Worm (Caenorhabditis elegans) whole organism, young adult: ENCODE results near the gene srw-102.

Source experiments
- T07F8.4 ChIP-seq: sonication (generic microtip); optimal IDR thresholded peaks from 2 replicates; lab custom pipeline; 2016; ENCODE audit warnings: mild to moderate bottlenecking, missing genetic modification characterization, moderate library complexity, missing compliant biosample characterization
- ceh-40 ChIP-seq: fragments of 200-800 bp; sonication (Bioruptor generic); IDR thresholded peaks from 2 replicates; pipeline ENCODE4 v1.3.6; 2022; ENCODE audit warnings: missing genetic modification characterization, missing compliant biosample characterization
- ztf-28 ChIP-seq: fragments of 200-800 bp; sonication (Bioruptor generic); IDR thresholded peaks from 2 replicates; pipeline ENCODE4 v1.3.6; 2022; ENCODE audit warnings: missing genetic modification reagents, missing genetic modification characterization, missing compliant biosample characterization

DNA sequence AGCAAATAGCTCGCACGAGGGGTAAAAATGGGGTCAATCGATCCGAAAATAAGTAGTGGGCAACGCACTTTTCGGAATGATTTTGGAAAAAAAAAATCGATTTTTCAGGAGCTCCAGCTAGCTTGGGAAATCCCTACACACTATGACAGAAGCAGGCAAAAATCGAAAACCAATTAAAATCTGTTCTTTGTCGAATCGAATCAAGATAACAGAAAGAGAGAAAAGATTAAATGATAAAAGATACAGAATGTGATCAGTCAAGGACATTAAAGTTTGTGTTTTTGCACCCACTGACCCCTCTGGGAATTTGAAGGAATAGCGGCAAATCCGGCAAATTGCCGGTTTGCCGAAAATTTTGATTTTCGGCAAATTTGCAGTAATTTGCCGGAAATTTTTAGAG, 47.4 kb downstream of the srw-102 start:
- TF ChIP-seq ztf-28 (GFP tag; lab: Robert Waterston, UW): no peak
- no peak for TF ChIP-seq T07F8.4 (tag; lab: Kevin White, UChicago)
- TF ChIP-seq ceh-40 (GFP tag; lab: Robert Waterston, UW): no peak
